Fruit fly (Drosophila melanogaster): Measurements from ENCODE around the gene Cyp4g1.
A peak's percentile ranks its signal among the peaks of the same experiment; 100 is the strongest.

Gene Cyp4g1

DNA sequence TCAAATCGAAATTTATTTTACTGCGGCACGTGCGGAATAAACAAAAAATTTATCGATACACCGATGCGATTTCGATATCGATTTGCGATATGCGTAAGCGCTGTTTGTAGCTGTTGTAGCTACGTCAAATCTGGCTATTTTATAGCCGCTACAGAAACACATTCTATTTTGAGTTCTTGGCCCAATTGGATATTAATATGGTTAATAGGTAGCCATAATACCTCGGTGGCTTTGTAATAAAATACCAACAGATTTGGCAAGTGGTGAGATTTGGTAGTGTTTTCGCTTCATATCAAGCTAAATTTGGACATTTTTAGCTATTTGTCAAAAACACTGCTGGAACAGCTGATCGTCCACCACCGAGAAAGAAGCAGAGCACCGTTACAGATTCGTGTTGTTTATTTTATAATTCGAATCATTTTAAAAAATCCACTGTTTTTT, 18.4 kb upstream of the Cyp4g1 start, which contains the start of the genes CG18273 and CG3156 (continued):
- TF ChIP-seq CG12104 (GFP tag; optimal IDR thresholded peaks at IDR 0.05), result no peak
- no peak for TF ChIP-seq CG17912 (GFP tag; optimal IDR thresholded peaks at IDR 0.05)
- TF ChIP-seq BEAF-32 (GFP tag; optimal IDR thresholded peaks at IDR 0.05), result peak; percentile 64
- TF ChIP-seq insv (GFP tag; optimal IDR thresholded peaks at IDR 0.05), result peak in 1 of 2 experiments; percentile 92
- TF ChIP-seq cato (GFP tag; optimal IDR thresholded peaks at IDR 0.05; ENCODE audit: borderline replicate concordance), result no peak
- TF ChIP-seq B-H2 (GFP tag; optimal IDR thresholded peaks at IDR 0.05), result no peak
- peak; percentile 34 for TF ChIP-seq mam (GFP tag; optimal IDR thresholded peaks at IDR 0.05)
- no peak for TF ChIP-seq Mrtf (GFP tag; IDR thresholded peaks at IDR 0.05)
- TF ChIP-seq otp (GFP tag; IDR thresholded peaks at IDR 0.05), result no peak
- TF ChIP-seq CG3281 (GFP tag; optimal IDR thresholded peaks at IDR 0.05), result peak; percentile 25
- peak; percentile 70 for TF ChIP-seq CG17802 (tag; optimal IDR thresholded peaks at IDR 0.05)
- no peak for TF ChIP-seq psq (GFP tag; optimal IDR thresholded peaks at IDR 0.05)
- no peak for TF ChIP-seq CG10543 (GFP tag; optimal IDR thresholded peaks at IDR 0.05)
- peak; percentile 70 for TF ChIP-seq MBD-R2 (GFP tag; IDR thresholded peaks at IDR 0.05)
- no peak for TF ChIP-seq CG1603 (tag; optimal IDR thresholded peaks at IDR 0.05)
- no peak for TF ChIP-seq HLH3B (GFP tag; IDR thresholded peaks at IDR 0.05)
- peak; percentile 24 for TF ChIP-seq CG13424 (tag; optimal IDR thresholded peaks at IDR 0.05)
- peak; percentile 36 for TF ChIP-seq CG13775 (GFP tag; optimal IDR thresholded peaks at IDR 0.05)
- TF ChIP-seq CrebB (tag; optimal IDR thresholded peaks at IDR 0.05), result no peak
- no peak for TF ChIP-seq ham (GFP tag; IDR thresholded peaks at IDR 0.05)
- TF ChIP-seq CG7963 (GFP tag; IDR thresholded peaks at IDR 0.05; ENCODE audit: partially characterized antibody), result no peak
- TF ChIP-seq CG10979 (tag; optimal IDR thresholded peaks at IDR 0.05), result no peak
- peak; percentile 20; the same call in 1 of the 2 replicates for TF ChIP-seq slbo (GFP tag; IDR thresholded peaks at IDR 0.05)
- TF ChIP-seq wor (GFP tag; IDR thresholded peaks at IDR 0.05), result no peak
- no peak for TF ChIP-seq chinmo (GFP tag; IDR thresholded peaks at IDR 0.05; ENCODE audit: partially characterized antibody)
- TF ChIP-seq CG15011 (GFP tag; optimal IDR thresholded peaks at IDR 0.05), result no peak
- TF ChIP-seq CG8478 (optimal IDR thresholded peaks at IDR 0.05), result no peak
- TF ChIP-seq tna (GFP tag; IDR thresholded peaks at IDR 0.05; ENCODE audit: partially characterized antibody), result no peak
- no peak for TF ChIP-seq unpg (GFP tag; optimal IDR thresholded peaks at IDR 0.05)
- peak; percentile 3 for TF ChIP-seq CG7786 (GFP tag; optimal IDR thresholded peaks at IDR 0.05)
- no peak for TF ChIP-seq Gsc (GFP tag; IDR thresholded peaks at IDR 0.05)
- no peak for TF ChIP-seq CkIIα-i1 (GFP tag; IDR thresholded peaks at IDR 0.05)
- no peak for TF ChIP-seq corto (GFP tag; optimal IDR thresholded peaks at IDR 0.05)
- peak; percentile 48; the same call in 1 of the 3 replicates for TF ChIP-seq CG14860 (GFP tag; IDR thresholded peaks at IDR 0.05; ENCODE audit: partially characterized antibody)
- peak; percentile 21 for TF ChIP-seq gsb-n (tag; optimal IDR thresholded peaks at IDR 0.05)
- no peak for TF ChIP-seq pb (GFP tag; optimal IDR thresholded peaks at IDR 0.05)
- no peak for TF ChIP-seq D19A (tag; optimal IDR thresholded peaks at IDR 0.05)
- TF ChIP-seq CG32532 (GFP tag; IDR thresholded peaks at IDR 0.05), result no peak
- TF ChIP-seq schlank (tag; optimal IDR thresholded peaks at IDR 0.05), result no peak
- no peak for TF ChIP-seq E2f1 (GFP tag; IDR thresholded peaks at IDR 0.05)
- TF ChIP-seq MESR4 (GFP tag; optimal IDR thresholded peaks at IDR 0.05), result no peak
- peak; percentile 82 for TF ChIP-seq CG2116 (GFP tag; optimal IDR thresholded peaks at IDR 0.05)
- no peak for TF ChIP-seq repo (GFP tag; optimal IDR thresholded peaks at IDR 0.05)
- TF ChIP-seq CG15696 (tag; optimal IDR thresholded peaks at IDR 0.05), result no peak
- TF ChIP-seq Max (GFP tag; optimal IDR thresholded peaks at IDR 0.05), result peak; percentile 52
- TF ChIP-seq Hr78 (GFP tag; optimal IDR thresholded peaks at IDR 0.05), result no peak
- TF ChIP-seq Eip74EF (GFP tag; optimal IDR thresholded peaks at IDR 0.05), result no peak
- no peak for TF ChIP-seq CG30431 (GFP tag; optimal IDR thresholded peaks at IDR 0.05)
- TF ChIP-seq Camta (GFP tag; optimal IDR thresholded peaks at IDR 0.05), result no peak
- TF ChIP-seq H2.0 (GFP tag; IDR thresholded peaks at IDR 0.05), result no peak
- no peak for TF ChIP-seq scrt (GFP tag; optimal IDR thresholded peaks at IDR 0.05)
